Worm (Caenorhabditis elegans) whole organism, late embryonic: ENCODE measurements around the gene F53F8.7.

Experiments
- ceh-19 ChIP-seq: fragments of 200-800 bp; sonication (Bioruptor generic); optimal IDR thresholded peaks from 2 replicates; lab custom pipeline; 2018; ENCODE audit warnings: mild to moderate bottlenecking, missing genetic modification characterization, missing compliant biosample characterization
- elt-2 ChIP-seq: sonication (generic microtip); optimal IDR thresholded peaks from 2 replicates; lab custom pipeline; 2016; ENCODE audit warnings: missing genetic modification reagents, missing genetic modification characterization, missing compliant biosample characterization
- fkh-10 ChIP-seq: fragments of 150-350 bp; optimal IDR thresholded peaks from 2 replicates; lab custom pipeline; 2014; ENCODE audit warnings: missing biosample characterization, missing genetic modification reagents, missing genetic modification characterization
- gmeb-2 ChIP-seq: sonication (generic microtip); optimal IDR thresholded peaks from 2 replicates; lab custom pipeline; 2016; ENCODE audit warnings: missing genetic modification characterization, inconsistent platforms, missing compliant biosample characterization
- syd-9 ChIP-seq: sonication (generic microtip); optimal IDR thresholded peaks from 2 replicates; lab custom pipeline; 2016; ENCODE audit warnings: mild to moderate bottlenecking, missing genetic modification characterization, moderate library complexity, missing compliant biosample characterization
- unc-3 ChIP-seq, 2 experiments: fragments of 200-800 bp in 1 of 2; sonication (Bioruptor generic) in 1 of 2; sonication (generic microtip) in 1 of 2; conservative IDR thresholded peaks in 1 of 2; optimal IDR thresholded peaks in 1 of 2; 2 replicates each; pipeline versions ENCODE4 v1.3.6 to Lab custom; 2016 to 2022; ENCODE audit warnings: missing compliant biosample characterization in 2 of 2, missing genetic modification characterization in 2 of 2, missing genetic modification reagents in 1 of 2
- unc-86 ChIP-seq: sonication (generic microtip); optimal IDR thresholded peaks from 2 replicates; lab custom pipeline; 2016; ENCODE audit warnings: missing genetic modification characterization, missing compliant biosample characterization

DNA sequence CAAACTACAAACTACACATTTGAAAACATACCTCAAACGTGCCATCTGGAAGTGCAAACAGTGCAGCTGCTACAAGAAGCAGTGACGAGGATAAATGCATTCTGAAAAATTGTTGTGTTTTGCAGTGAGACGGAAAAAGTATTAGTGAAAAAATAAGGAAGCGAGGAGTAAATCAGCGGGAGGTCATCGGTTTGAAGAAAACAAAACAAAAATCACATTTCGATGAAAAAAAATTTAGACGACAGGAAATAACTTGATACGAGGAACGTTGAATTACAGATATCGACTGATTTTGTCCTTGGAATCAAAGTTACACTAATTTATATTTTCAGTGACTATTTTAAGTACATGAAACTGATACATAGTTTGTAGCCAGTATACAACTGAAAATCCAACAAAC lies 6.6 kb downstream of the F53F8.7 start, which contains the start of gene F53F8.4:
- TF ChIP-seq elt-2 = no peak
- TF ChIP-seq gmeb-2 (tag; lab: Kevin White, UChicago) = no peak
- no peak for TF ChIP-seq fkh-10
- TF ChIP-seq unc-3 (GFP tag; conservative IDR thresholded peaks at IDR 0.05; lab: Robert Waterston, UW) = no peak
- no peak for TF ChIP-seq unc-3 (tag; optimal IDR thresholded peaks at IDR 0.05; lab: Kevin White, UChicago)
- TF ChIP-seq ceh-19 (GFP tag; lab: Kevin White, UChicago) = no peak
- no peak for TF ChIP-seq unc-86 (tag; lab: Kevin White, UChicago)
- TF ChIP-seq syd-9 (tag; lab: Kevin White, UChicago) = no peak
